Worm (Caenorhabditis elegans): ENCODE results near the gene mon-2.
A peak's percentile ranks its signal among the peaks of the same experiment; 100 is the strongest.

Gene mon-2

ce11 chrIV:12092113-12092512 is 4.5 kb upstream of the mon-2 start, which contains the start of gene mig-32:
mig-32 (minus strand) TSS chrIV:12092213.
- no peak for TF ChIP-seq ceh-39 (tag; optimal IDR thresholded peaks at IDR 0.05)
- no peak for TF ChIP-seq ham-2 (GFP tag; optimal IDR thresholded peaks at IDR 0.05)
- TF ChIP-seq snpc-4 (tag; optimal IDR thresholded peaks at IDR 0.05) = no peak
- TF ChIP-seq drap-1 (GFP tag; optimal IDR thresholded peaks at IDR 0.05) = no peak
- TF ChIP-seq lin-13 (tag; optimal IDR thresholded peaks at IDR 0.05) = no peak
- no peak for TF ChIP-seq zip-8 (tag; optimal IDR thresholded peaks at IDR 0.05)
- TF ChIP-seq unc-39 (tag; optimal IDR thresholded peaks at IDR 0.05) = no peak
- TF ChIP-seq cnd-1 (tag; optimal IDR thresholded peaks at IDR 0.05) = no peak
- TF ChIP-seq nhr-12 (tag; optimal IDR thresholded peaks at IDR 0.05) = no peak
- no peak for TF ChIP-seq ceh-83 (GFP tag; optimal IDR thresholded peaks at IDR 0.05)
- no peak for TF ChIP-seq hlh-1 (tag; optimal IDR thresholded peaks at IDR 0.05)
- no peak for TF ChIP-seq nhr-28 (tag; optimal IDR thresholded peaks at IDR 0.05)
- no peak for TF ChIP-seq unc-120 (tag; optimal IDR thresholded peaks at IDR 0.05; ENCODE audit: poor library complexity, severe bottlenecking)
- no peak for TF ChIP-seq ceh-43 (GFP tag; optimal IDR thresholded peaks at IDR 0.05)
- TF ChIP-seq elt-1 (tag; optimal IDR thresholded peaks at IDR 0.05; ENCODE audit: borderline replicate concordance, insufficient read depth) = no peak
- TF ChIP-seq nhr-76 (tag; optimal IDR thresholded peaks at IDR 0.05) = no peak
- no peak for TF ChIP-seq ces-1 (GFP tag; optimal IDR thresholded peaks at IDR 0.05)
- TF ChIP-seq lsy-2 (tag; optimal IDR thresholded peaks at IDR 0.05) = no peak
- TF ChIP-seq flh-1 (GFP tag; optimal IDR thresholded peaks at IDR 0.05) = no peak
- no peak for TF ChIP-seq sptf-1 (tag; optimal IDR thresholded peaks at IDR 0.05)

- peak; percentile 41 for TF ChIP-seq lsy-2 (tag; optimal IDR thresholded peaks at IDR 0.05)
- no peak for TF ChIP-seq hlh-1 (tag; optimal IDR thresholded peaks at IDR 0.05)
These were observed 3.2 kb upstream of the mon-2 start, which contains the start of gene cpsf-4 for ce11 chrIV:12093384-12093783. cpsf-4 (minus strand) TSS chrIV:12093445.

ce11 chrIV:12093819-12094218 is 2.8 kb upstream of the mon-2 start, which contains the start of gene F11A10.5:
F11A10.5 (plus strand) TSS chrIV:12094119.
- TF ChIP-seq lsy-2 (tag; optimal IDR thresholded peaks at IDR 0.05) (no peak), ces-1 (GFP tag; optimal IDR thresholded peaks at IDR 0.05) (peak; percentile 8), hlh-1 (tag; optimal IDR thresholded peaks at IDR 0.05) (peak; percentile 14)

- TF ChIP-seq zip-8 (tag; optimal IDR thresholded peaks at IDR 0.05) (no peak), unc-39 (tag; optimal IDR thresholded peaks at IDR 0.05) (no peak), lin-13 (tag; optimal IDR thresholded peaks at IDR 0.05) (no peak), bed-3 (GFP tag; optimal IDR thresholded peaks at IDR 0.05) (no peak), sem-2 (GFP tag; optimal IDR thresholded peaks at IDR 0.05) (no peak), mls-2 (tag; optimal IDR thresholded peaks at IDR 0.05) (no peak), lin-32 (GFP tag; optimal IDR thresholded peaks at IDR 0.05) (no peak), ham-2 (GFP tag; optimal IDR thresholded peaks at IDR 0.05) (no peak), unc-120 (tag; optimal IDR thresholded peaks at IDR 0.05; ENCODE audit: poor library complexity, severe bottlenecking) (no peak), sptf-1 (tag; optimal IDR thresholded peaks at IDR 0.05) (no peak), ceh-83 (GFP tag; optimal IDR thresholded peaks at IDR 0.05) (no peak), lsy-2 (tag; optimal IDR thresholded peaks at IDR 0.05) (no peak), nhr-12 (tag; optimal IDR thresholded peaks at IDR 0.05) (no peak), unc-62 (GFP tag; optimal IDR thresholded peaks at IDR 0.05) (no peak), snpc-4 (tag; optimal IDR thresholded peaks at IDR 0.05) (no peak), mep-1 (tag; optimal IDR thresholded peaks at IDR 0.05) (no peak), blmp-1 (tag; optimal IDR thresholded peaks at IDR 0.05) (no peak), nhr-237 (tag; optimal IDR thresholded peaks at IDR 0.05) (no peak), tbx-8 (GFP tag; optimal IDR thresholded peaks at IDR 0.05) (no peak)
These were observed 9.0 kb downstream of the mon-2 start, which contains the start of gene M18.3 for ce11 chrIV:12105558-12105957. M18.3 (plus strand) TSS chrIV:12105858.

ce11 chrIV:12108984-12109657 is 12.5 kb downstream of the mon-2 start:
- no peak for TF ChIP-seq elt-1 (tag; optimal IDR thresholded peaks at IDR 0.05; ENCODE audit: borderline replicate concordance, insufficient read depth)
- TF ChIP-seq bed-3 (GFP tag; optimal IDR thresholded peaks at IDR 0.05) = no peak
- no peak for TF ChIP-seq elt-3 (tag; optimal IDR thresholded peaks at IDR 0.05)
- TF ChIP-seq ceh-43 (GFP tag; optimal IDR thresholded peaks at IDR 0.05) = no peak
- no peak for TF ChIP-seq unc-120 (tag; optimal IDR thresholded peaks at IDR 0.05; ENCODE audit: poor library complexity, severe bottlenecking)
- TF ChIP-seq nhr-2 (tag; optimal IDR thresholded peaks at IDR 0.05) = no peak
- TF ChIP-seq mls-2 (tag; optimal IDR thresholded peaks at IDR 0.05) = no peak
- no peak for TF ChIP-seq lin-32 (GFP tag; optimal IDR thresholded peaks at IDR 0.05)
- no peak for TF ChIP-seq pha-4 (tag; optimal IDR thresholded peaks at IDR 0.05)
- TF ChIP-seq ham-2 (GFP tag; optimal IDR thresholded peaks at IDR 0.05) = no peak
